Worm (Caenorhabditis elegans): Measurements from ENCODE around the gene cank-26.

ce11 chrII:3934085-3934484 lies 40.8 kb downstream of the cank-26 start, which contains the start of gene Y14H12B.1:
- no peak for TF ChIP-seq flt-1 (GFP tag; IDR thresholded peaks at IDR 0.05)
- TF ChIP-seq ztf-23 (GFP tag; IDR thresholded peaks at IDR 0.05): no peak
- no peak for TF ChIP-seq ref-1 (GFP tag; conservative IDR thresholded peaks at IDR 0.05)
- TF ChIP-seq tab-1 (GFP tag; IDR thresholded peaks at IDR 0.05): no peak
- no peak for TF ChIP-seq T22C8.4 (GFP tag; IDR thresholded peaks at IDR 0.05)
- no peak for TF ChIP-seq cog-1 (tag; optimal IDR thresholded peaks at IDR 0.05)
- TF ChIP-seq klf-2 (GFP tag; conservative IDR thresholded peaks at IDR 0.05): no peak
